Fruit fly (Drosophila melanogaster): Measurements from ENCODE around the gene RpL30.

RpL30 gene

dm6 chr2L:19041590-19041989, 32.5 kb upstream of the RpL30 start, which contains the start of gene Catsup (continued):
- TF ChIP-seq bcd (GFP tag; optimal IDR thresholded peaks at IDR 0.05): no peak
- peak; percentile 14; the same call in 1 of the 3 replicates for TF ChIP-seq row (GFP tag; IDR thresholded peaks at IDR 0.05)
- no peak for TF ChIP-seq ATbp (GFP tag; optimal IDR thresholded peaks at IDR 0.05)
- TF ChIP-seq gce (GFP tag; IDR thresholded peaks at IDR 0.05): no peak
- TF ChIP-seq CG9876 (GFP tag; optimal IDR thresholded peaks at IDR 0.05): no peak
- TF ChIP-seq dimm (GFP tag; IDR thresholded peaks at IDR 0.05): no peak
- TF ChIP-seq CG31224 (GFP tag; IDR thresholded peaks at IDR 0.05): no peak
- no peak for TF ChIP-seq sim (GFP tag; IDR thresholded peaks at IDR 0.05)
- no peak for TF ChIP-seq CG34376 (GFP tag; optimal IDR thresholded peaks at IDR 0.05)
- no peak for TF ChIP-seq fru (optimal IDR thresholded peaks at IDR 0.05)
- TF ChIP-seq B-H2 (GFP tag; optimal IDR thresholded peaks at IDR 0.05): no peak
- TF ChIP-seq MESR4 (GFP tag; optimal IDR thresholded peaks at IDR 0.05): peak; percentile 54
- TF ChIP-seq HmgZ (tag; optimal IDR thresholded peaks at IDR 0.05): peak; percentile 12
- no peak for TF ChIP-seq Kr (GFP tag; optimal IDR thresholded peaks at IDR 0.05)
- TF ChIP-seq jing (GFP tag; optimal IDR thresholded peaks at IDR 0.05): no peak
- no peak for TF ChIP-seq Hmx (GFP tag; optimal IDR thresholded peaks at IDR 0.05)
- peak; percentile 77 for TF ChIP-seq HLH4C (GFP tag; IDR thresholded peaks at IDR 0.05; ENCODE audit: partially characterized antibody)
- no peak for TF ChIP-seq slou (GFP tag; optimal IDR thresholded peaks at IDR 0.05)
- no peak for TF ChIP-seq D (optimal IDR thresholded peaks at IDR 0.05)
- no peak for TF ChIP-seq D (GFP tag; optimal IDR thresholded peaks at IDR 0.05)
- no peak for TF ChIP-seq Rx (GFP tag; IDR thresholded peaks at IDR 0.05)
- TF ChIP-seq mirr (GFP tag; optimal IDR thresholded peaks at IDR 0.05): no peak
- no peak for TF ChIP-seq gro (GFP tag; optimal IDR thresholded peaks at IDR 0.05)
- no peak for TF ChIP-seq CG2712 (tag; optimal IDR thresholded peaks at IDR 0.05)
- no peak for TF ChIP-seq CG4328 (GFP tag; optimal IDR thresholded peaks at IDR 0.05)
- TF ChIP-seq dm (GFP tag; optimal IDR thresholded peaks at IDR 0.05): no peak
- no peak for TF ChIP-seq fd102C (GFP tag; optimal IDR thresholded peaks at IDR 0.05)
- TF ChIP-seq unc-4 (GFP tag; IDR thresholded peaks at IDR 0.05; ENCODE audit: partially characterized antibody): peak; percentile 70
- peak; percentile 17 for TF ChIP-seq phol (tag; optimal IDR thresholded peaks at IDR 0.05)
- no peak for TF ChIP-seq da (GFP tag; optimal IDR thresholded peaks at IDR 0.05)
- TF ChIP-seq CG12391 (tag; optimal IDR thresholded peaks at IDR 0.05): no peak
- no peak for TF ChIP-seq nmo (GFP tag; optimal IDR thresholded peaks at IDR 0.05)
- no peak for TF ChIP-seq salm (tag; optimal IDR thresholded peaks at IDR 0.05)
- no peak for TF ChIP-seq schlank (tag; optimal IDR thresholded peaks at IDR 0.05)
- TF ChIP-seq ap (GFP tag; IDR thresholded peaks at IDR 0.05): no peak
- TF ChIP-seq B-H1 (GFP tag; IDR thresholded peaks at IDR 0.05): no peak
- TF ChIP-seq eyg (GFP tag; optimal IDR thresholded peaks at IDR 0.05): no peak
- no peak for TF ChIP-seq cad (GFP tag; optimal IDR thresholded peaks at IDR 0.05)
- TF ChIP-seq nerfin-1 (tag; optimal IDR thresholded peaks at IDR 0.05): no peak
- TF ChIP-seq fd3F (GFP tag; optimal IDR thresholded peaks at IDR 0.05): no peak
- no peak for TF ChIP-seq CG18599 (GFP tag; optimal IDR thresholded peaks at IDR 0.05)
- TF ChIP-seq CG6813 (GFP tag; optimal IDR thresholded peaks at IDR 0.05): no peak
- TF ChIP-seq Atf3 (GFP tag; optimal IDR thresholded peaks at IDR 0.05): no peak
- no peak for TF ChIP-seq Sry-β (GFP tag; optimal IDR thresholded peaks at IDR 0.05)
- TF ChIP-seq ham (GFP tag; IDR thresholded peaks at IDR 0.05): no peak
- no peak for TF ChIP-seq Atf-2 (GFP tag; optimal IDR thresholded peaks at IDR 0.05)
- TF ChIP-seq cato (GFP tag; optimal IDR thresholded peaks at IDR 0.05; ENCODE audit: borderline replicate concordance): no peak
- TF ChIP-seq CG14667 (GFP tag; IDR thresholded peaks at IDR 0.05): no peak
- TF ChIP-seq vvl (GFP tag; IDR thresholded peaks at IDR 0.05): no peak
- TF ChIP-seq CG4424 (GFP tag; optimal IDR thresholded peaks at IDR 0.05): no peak
- no peak for TF ChIP-seq sug (tag; optimal IDR thresholded peaks at IDR 0.05)
- no peak for TF ChIP-seq CG14441 (GFP tag; IDR thresholded peaks at IDR 0.05)
- no peak for TF ChIP-seq chm (GFP tag; IDR thresholded peaks at IDR 0.05)

Measured in whole organism, embryonic.